Fruit fly (Drosophila melanogaster) whole organism, prepupa: ENCODE results near the gene Cnx14D.

Source experiments
- CG11762 ChIP-seq: fragments of 200-800 bp; sonication (Bioruptor generic); optimal IDR thresholded peaks from 3 replicates; lab custom pipeline; 2016; ENCODE audit warnings: missing biosample characterization, missing genetic modification characterization; ENCODE audit not compliant: insufficient read depth
- CG1621 ChIP-seq: fragments of 200-800 bp; sonication (Bioruptor generic); optimal IDR thresholded peaks from 3 replicates; lab custom pipeline; 2018; ENCODE audit warnings: missing biosample characterization, mild to moderate bottlenecking, missing genetic modification characterization
- CG34406 ChIP-seq: fragments of 200-800 bp; sonication (Bioruptor generic); optimal IDR thresholded peaks from 3 replicates; lab custom pipeline; 2016; ENCODE audit warnings: missing biosample characterization, missing genetic modification characterization
- CG6163 ChIP-seq: fragments of 200-800 bp; sonication (Bioruptor generic); IDR thresholded peaks from 3 replicates; pipeline ENCODE4 v1.3.6; 2022; ENCODE audit warnings: missing biosample characterization, missing genetic modification characterization
- CG6792 ChIP-seq: fragments of 200-800 bp; sonication (Bioruptor generic); optimal IDR thresholded peaks from 3 replicates; lab custom pipeline; 2016; ENCODE audit warnings: missing biosample characterization, missing genetic modification characterization
- CG9139 ChIP-seq: fragments of 200-800 bp; sonication (Bioruptor generic); optimal IDR thresholded peaks from 3 replicates; lab custom pipeline; 2017; ENCODE audit warnings: missing biosample characterization, mild to moderate bottlenecking, missing genetic modification characterization
- Gug ChIP-seq: fragments of 200-800 bp; sonication (Bioruptor generic); IDR thresholded peaks from 2 replicates; pipeline ENCODE4 v1.3.6; 2022; ENCODE audit warnings: missing biosample characterization, missing genetic modification characterization
- Hr38 ChIP-seq: sonication (Bioruptor generic); optimal IDR thresholded peaks from 2 replicates; lab custom pipeline; 2016; ENCODE audit warnings: missing biosample characterization, missing genetic modification characterization
- Sox14 ChIP-seq: fragments of 200-800 bp; sonication (Bioruptor generic); optimal IDR thresholded peaks from 3 replicates; lab custom pipeline; 2016; ENCODE audit warnings: missing biosample characterization, missing genetic modification characterization
- Sox15 ChIP-seq: fragments of 200-800 bp; sonication (Bioruptor generic); optimal IDR thresholded peaks from 3 replicates; lab custom pipeline; 2016; ENCODE audit warnings: missing biosample characterization, missing genetic modification characterization
- fkh ChIP-seq: fragments of 200-800 bp; sonication (Bioruptor generic); optimal IDR thresholded peaks from 3 replicates; lab custom pipeline; 2017; ENCODE audit warnings: missing biosample characterization, mild to moderate bottlenecking, missing genetic modification characterization, moderate library complexity
- topi ChIP-seq: fragments of 200-800 bp; sonication (Bioruptor generic); optimal IDR thresholded peaks from 3 replicates; lab custom pipeline; 2016; ENCODE audit warnings: missing biosample characterization, missing genetic modification characterization

- TF ChIP-seq CG11762 (no peak), Sox14 (GFP tag; lab: Kevin White, UChicago) (no peak), CG34406 (no peak), CG6163 (GFP tag; lab: Robert Waterston, UW) (no peak; the same call in 2 of the 3 replicates), CG9139 (GFP tag; lab: Kevin White, UChicago) (no peak), Gug (no peak), topi (no peak), fkh (no peak), CG1621 (tag; lab: Kevin White, UChicago) (no peak), Sox15 (GFP tag; lab: Kevin White, UChicago) (no peak), CG6792 (GFP tag; lab: Kevin White, UChicago) (no peak), Hr38 (GFP tag; lab: Kevin White, UChicago) (no peak)
Measured at dm6 chrX:16547390-16547789, 22.2 kb upstream of the Cnx14D start, which contains the start of gene CG9902.
